Worm (Caenorhabditis elegans) whole organism, young adult: ENCODE results near the gene str-169.

Experiments
- C17E4.6 ChIP-seq: fragments of 200-800 bp; sonication (Bioruptor generic); IDR thresholded peaks from 2 replicates; pipeline ENCODE4 v1.3.6; 2022; ENCODE audit warnings: missing genetic modification reagents, missing genetic modification characterization, missing compliant biosample characterization
- F39B2.1 ChIP-seq: fragments of 200-800 bp; sonication (Bioruptor generic); IDR thresholded peaks from 2 replicates; pipeline ENCODE4 v1.3.6; 2022; ENCODE audit warnings: missing genetic modification reagents, missing genetic modification characterization, missing compliant biosample characterization
- F49E8.2 ChIP-seq: sonication (generic microtip); optimal IDR thresholded peaks from 3 replicates; lab custom pipeline; 2017; ENCODE audit warnings: missing genetic modification characterization, mild to moderate bottlenecking, missing compliant biosample characterization, antibody characterized with exemption, moderate library complexity; ENCODE audit not compliant: insufficient read depth
- K12H6.12 ChIP-seq: fragments of 200-800 bp; sonication (Bioruptor generic); optimal IDR thresholded peaks from 2 replicates; lab custom pipeline; 2018; ENCODE audit warnings: mild to moderate bottlenecking, missing genetic modification characterization, missing compliant biosample characterization
- Y79H2A.3 ChIP-seq: fragments of 200-800 bp; sonication (Bioruptor generic); conservative IDR thresholded peaks from 2 replicates; pipeline ENCODE4 v1.3.6; 2022; ENCODE audit warnings: missing genetic modification reagents, missing genetic modification characterization, missing compliant biosample characterization
- ZK185.1 ChIP-seq: sonication (generic microtip); optimal IDR thresholded peaks from 2 replicates; lab custom pipeline; 2016; ENCODE audit warnings: mild to moderate bottlenecking, missing genetic modification characterization, missing compliant biosample characterization; ENCODE audit not compliant: poor library complexity, severe bottlenecking
- attf-5 ChIP-seq: fragments of 200-800 bp; sonication (Bioruptor generic); optimal IDR thresholded peaks from 2 replicates; lab custom pipeline; 2018; ENCODE audit warnings: mild to moderate bottlenecking, missing genetic modification characterization, missing compliant biosample characterization
- cebp-1 ChIP-seq, 2 experiments: fragments of 200-800 bp in 1 of 2; sonication (Bioruptor generic) in 1 of 2; sonication (generic microtip) in 1 of 2; IDR thresholded peaks in 1 of 2; optimal IDR thresholded peaks in 1 of 2; 2 replicates each; pipeline versions ENCODE4 v1.3.6 to Lab custom; 2017 to 2022; ENCODE audit warnings: missing compliant biosample characterization in 2 of 2, missing genetic modification characterization in 2 of 2, mild to moderate bottlenecking in 1 of 2, missing genetic modification reagents in 1 of 2, moderate library complexity in 1 of 2
- ceh-91 ChIP-seq: fragments of 200-800 bp; sonication (Bioruptor generic); IDR thresholded peaks from 2 replicates; pipeline ENCODE4 v1.3.6; 2022; ENCODE audit warnings: missing genetic modification reagents, missing genetic modification characterization, missing compliant biosample characterization
- dpl-1 ChIP-seq: fragments of 150-350 bp; optimal IDR thresholded peaks from 2 replicates; lab custom pipeline; 2014; ENCODE audit warnings: missing biosample characterization, missing genetic modification reagents, missing genetic modification characterization
- egl-44 ChIP-seq: fragments of 200-800 bp; sonication (Bioruptor generic); IDR thresholded peaks from 2 replicates; pipeline ENCODE4 v1.3.6; 2022; ENCODE audit warnings: missing genetic modification reagents, missing genetic modification characterization, missing compliant biosample characterization
- egrh-3 ChIP-seq: fragments of 200-800 bp; sonication (Bioruptor generic); IDR thresholded peaks from 2 replicates; pipeline ENCODE4 v1.3.6; 2022; ENCODE audit warnings: missing genetic modification reagents, missing genetic modification characterization, missing compliant biosample characterization
- fkh-3 ChIP-seq: sonication (generic microtip); optimal IDR thresholded peaks from 2 replicates; lab custom pipeline; 2016; ENCODE audit warnings: mild to moderate bottlenecking, missing genetic modification characterization, missing compliant biosample characterization
- gei-17 ChIP-seq: fragments of 200-800 bp; sonication (Bioruptor generic); optimal IDR thresholded peaks from 2 replicates; lab custom pipeline; 2018; ENCODE audit warnings: mild to moderate bottlenecking, missing genetic modification characterization, missing compliant biosample characterization
- lin-26 ChIP-seq: fragments of 200-800 bp; sonication (Bioruptor generic); IDR thresholded peaks from 2 replicates; pipeline ENCODE4 v1.3.6; 2022; ENCODE audit warnings: missing genetic modification reagents, missing genetic modification characterization, missing compliant biosample characterization
- lin-35 ChIP-seq, 3 experiments: fragments of 150-350 bp in 2 of 3; sonication (generic microtip) in 1 of 3; optimal IDR thresholded peaks; 2 replicates each; lab custom pipeline; 2014 to 2018; ENCODE audit warnings: missing biosample characterization in 3 of 3, missing genetic modification characterization in 3 of 3, missing genetic modification reagents in 3 of 3
- lir-1 ChIP-seq: fragments of 200-800 bp; sonication (Bioruptor generic); conservative IDR thresholded peaks from 2 replicates; pipeline ENCODE4 v1.3.6; 2022; ENCODE audit warnings: missing genetic modification reagents, missing genetic modification characterization, missing compliant biosample characterization
- lsl-1 ChIP-seq: fragments of 200-800 bp; sonication (Bioruptor generic); optimal IDR thresholded peaks from 2 replicates; lab custom pipeline; 2018; ENCODE audit warnings: mild to moderate bottlenecking, missing genetic modification characterization, moderate library complexity, missing compliant biosample characterization
- mcd-1 ChIP-seq: fragments of 200-800 bp; sonication (Bioruptor generic); IDR thresholded peaks from 2 replicates; pipeline ENCODE4 v1.3.6; 2022; ENCODE audit warnings: missing genetic modification reagents, missing genetic modification characterization, missing compliant biosample characterization
- nhr-179 ChIP-seq: sonication (generic microtip); optimal IDR thresholded peaks from 2 replicates; lab custom pipeline; 2016; ENCODE audit warnings: mild to moderate bottlenecking, missing genetic modification characterization, missing compliant biosample characterization
- nhr-80 ChIP-seq: sonication (generic microtip); optimal IDR thresholded peaks from 2 replicates; lab custom pipeline; 2016; ENCODE audit warnings: missing genetic modification characterization, missing compliant biosample characterization
- rcor-1 ChIP-seq: fragments of 200-800 bp; sonication (Bioruptor generic); IDR thresholded peaks from 2 replicates; pipeline ENCODE4 v1.3.6; 2022; ENCODE audit warnings: missing genetic modification reagents, missing genetic modification characterization, missing compliant biosample characterization
- rec-8 ChIP-seq, 2 experiments: sonication (generic microtip); optimal IDR thresholded peaks; 2 replicates each; lab custom pipeline; 2016; ENCODE audit warnings: mild to moderate bottlenecking in 2 of 2, missing genetic modification characterization in 2 of 2, missing genetic modification reagents in 2 of 2, missing genotype in 2 of 2, missing biosample characterization in 1 of 2, missing compliant biosample characterization in 1 of 2, moderate library complexity in 1 of 2
- sea-2 ChIP-seq: fragments of 200-800 bp; sonication (Bioruptor generic); IDR thresholded peaks from 2 replicates; pipeline ENCODE4 v1.3.6; 2022; ENCODE audit warnings: missing genetic modification characterization, missing compliant biosample characterization
- snpc-1.1 ChIP-seq: sonication (generic microtip); optimal IDR thresholded peaks from 2 replicates; lab custom pipeline; 2017; ENCODE audit warnings: missing genetic modification characterization, mild to moderate bottlenecking, missing compliant biosample characterization, antibody characterized with exemption, moderate library complexity, missing genotype, missing genetic modification reagents; ENCODE audit not compliant: insufficient read depth
- snpc-4 ChIP-seq, 5 experiments: fragments of 150-350 bp in 1 of 5; sonication (generic microtip) in 4 of 5; optimal IDR thresholded peaks; 2 replicates each; lab custom pipeline; 2014 to 2018; ENCODE audit warnings: missing genetic modification characterization in 5 of 5, missing biosample characterization in 3 of 5, antibody characterized with exemption in 2 of 5, mild to moderate bottlenecking in 2 of 5, missing compliant biosample characterization in 2 of 5, missing genotype in 2 of 5, moderate library complexity in 2 of 5, missing genetic modification reagents in 1 of 5
- somi-1 ChIP-seq: fragments of 200-800 bp; sonication (Bioruptor generic); optimal IDR thresholded peaks from 2 replicates; lab custom pipeline; 2018; ENCODE audit warnings: mild to moderate bottlenecking, missing genetic modification characterization, missing compliant biosample characterization
- xnd-1 ChIP-seq: sonication (generic microtip); optimal IDR thresholded peaks from 2 replicates; lab custom pipeline; 2016; ENCODE audit warnings: missing genotype, missing genetic modification reagents, missing genetic modification characterization, missing compliant biosample characterization
- zfh-2 ChIP-seq: fragments of 200-800 bp; sonication (Bioruptor generic); conservative IDR thresholded peaks from 2 replicates; pipeline ENCODE4 v1.3.6; 2022; ENCODE audit warnings: missing genetic modification reagents, missing genetic modification characterization, missing compliant biosample characterization
- ztf-22 ChIP-seq: fragments of 200-800 bp; sonication (Bioruptor generic); optimal IDR thresholded peaks from 2 replicates; lab custom pipeline; 2018; ENCODE audit warnings: mild to moderate bottlenecking, missing genetic modification characterization, moderate library complexity, missing compliant biosample characterization

str-169 gene

DNA sequence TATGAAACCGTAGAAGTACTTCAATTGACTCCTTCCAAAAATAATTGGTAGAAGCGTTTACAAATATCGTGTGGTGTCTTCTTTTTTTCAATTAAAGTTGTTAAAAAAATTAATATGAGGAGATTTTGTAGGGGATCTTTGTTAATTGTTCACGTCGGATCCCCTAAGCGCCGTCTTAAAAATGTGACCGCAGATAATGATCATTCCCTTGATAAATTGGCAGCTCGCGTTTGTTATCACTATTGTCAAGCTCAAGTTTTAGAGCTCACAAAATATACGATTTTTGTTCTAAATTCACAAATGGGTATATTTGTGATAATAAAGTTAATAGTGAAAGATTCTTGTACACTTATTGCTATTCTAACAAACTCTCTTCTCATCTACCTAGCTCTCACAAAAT lies 36.8 kb upstream of the str-169 start, which contains the start of gene str-159:
Gene str-159 (plus strand): TSS at position 301 of the 400 bp plus-strand sequence.
- TF ChIP-seq rec-8 (tag; optimal IDR thresholded peaks at IDR 0.05; lab: Kevin White, UChicago), result no peak
- TF ChIP-seq F49E8.2 (tag; lab: Kevin White, UChicago), result no peak
- TF ChIP-seq mcd-1 (GFP tag; lab: Robert Waterston, UW), result no peak
- no peak for TF ChIP-seq fkh-3
- TF ChIP-seq egl-44 (GFP tag; lab: Robert Waterston, UW), result no peak
- no peak for TF ChIP-seq ceh-91 (GFP tag; lab: Robert Waterston, UW)
- TF ChIP-seq egrh-3 (GFP tag; lab: Robert Waterston, UW), result no peak

DNA sequence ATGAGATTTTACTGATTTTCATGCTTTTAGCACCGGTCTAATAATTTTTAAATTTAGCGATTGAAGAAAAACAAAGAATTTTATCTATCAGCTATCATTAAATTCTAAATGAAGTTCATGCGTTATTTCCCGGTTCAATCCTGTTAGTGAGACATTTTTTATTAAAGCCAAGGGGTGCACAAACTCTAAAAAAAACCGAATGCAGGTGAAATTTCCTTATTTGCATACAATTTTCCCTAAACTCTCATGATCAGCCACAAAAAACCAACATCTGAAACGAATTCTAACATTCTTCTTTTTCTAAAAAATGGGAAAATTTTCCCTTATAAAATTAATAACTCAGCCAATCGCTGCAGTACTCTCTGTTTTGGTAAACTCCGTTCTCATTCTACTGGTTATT lies 32.8 kb upstream of the str-169 start, which contains the start of gene str-156:
Gene str-156 (plus strand): TSS at position 301 of the 400 bp plus-strand sequence.
- no peak for TF ChIP-seq ztf-22 (GFP tag; lab: Kevin White, UChicago)
- TF ChIP-seq nhr-179 (tag; lab: Kevin White, UChicago), result no peak
- no peak for TF ChIP-seq somi-1 (GFP tag; lab: Kevin White, UChicago)
- TF ChIP-seq ZK185.1, result no peak
- TF ChIP-seq cebp-1 (GFP tag; IDR thresholded peaks at IDR 0.05; lab: Robert Waterston, UW), result no peak
- TF ChIP-seq cebp-1 (tag; optimal IDR thresholded peaks at IDR 0.05; lab: Kevin White, UChicago), result no peak
- no peak for TF ChIP-seq zfh-2
- no peak for TF ChIP-seq rcor-1 (GFP tag; lab: Robert Waterston, UW)
- TF ChIP-seq egl-44 (GFP tag; lab: Robert Waterston, UW), result no peak
- TF ChIP-seq, all 124 proteins: peak for 0

DNA sequence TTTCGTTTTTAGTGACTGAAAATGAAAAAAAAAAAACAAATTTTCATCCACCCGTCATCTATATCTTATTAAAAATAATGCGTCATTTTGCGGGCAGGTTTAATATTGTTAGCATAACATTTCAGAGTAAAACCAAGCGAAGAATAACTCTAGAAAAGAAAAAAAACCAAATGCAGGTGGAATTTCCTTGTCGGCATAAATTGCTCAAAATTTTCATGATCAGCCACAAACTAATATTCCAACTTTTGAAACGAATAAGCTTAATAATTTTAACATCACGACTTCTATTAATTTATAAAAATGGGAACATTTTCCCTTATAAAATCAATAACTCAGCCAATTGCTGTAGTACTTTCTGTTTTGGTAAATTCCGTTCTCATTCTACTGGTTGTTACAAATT lies 30.2 kb upstream of the str-169 start, which contains the start of gene str-155:
Gene str-155 (plus strand): TSS at position 301 of the 400 bp plus-strand sequence.
- no peak for TF ChIP-seq ZK185.1
- no peak for TF ChIP-seq attf-5 (GFP tag; lab: Kevin White, UChicago)
- no peak for TF ChIP-seq K12H6.12 (tag; lab: Kevin White, UChicago)
- no peak for TF ChIP-seq lir-1
- TF ChIP-seq Y79H2A.3 (GFP tag; lab: Robert Waterston, UW), result no peak
- TF ChIP-seq snpc-1.1 (tag; lab: Kevin White, UChicago), result no peak
- no peak for TF ChIP-seq sea-2 (GFP tag; lab: Robert Waterston, UW)
- no peak for TF ChIP-seq rec-8 (tag; optimal IDR thresholded peaks at IDR 0.05; lab: Kevin White, UChicago)
- TF ChIP-seq lsl-1 (GFP tag; lab: Kevin White, UChicago), result no peak
- TF ChIP-seq F39B2.1 (GFP tag; lab: Robert Waterston, UW), result no peak
- TF ChIP-seq gei-17 (GFP tag; lab: Kevin White, UChicago), result no peak
- TF ChIP-seq lin-26 (GFP tag; lab: Robert Waterston, UW), result no peak
- TF ChIP-seq egrh-3 (GFP tag; lab: Robert Waterston, UW), result no peak
- TF ChIP-seq nhr-80 (tag; lab: Kevin White, UChicago), result no peak
- TF ChIP-seq snpc-4 (GFP tag; optimal IDR thresholded peaks at IDR 0.05; lab: Kevin White, UChicago), result no peak
- TF ChIP-seq snpc-4 (tag; optimal IDR thresholded peaks at IDR 0.05; lab: Kevin White, UChicago), result no peak
- no peak for TF ChIP-seq dpl-1 (GFP tag; lab: Kevin White, UChicago)
- no peak for TF ChIP-seq C17E4.6 (GFP tag; lab: Robert Waterston, UW)

DNA sequence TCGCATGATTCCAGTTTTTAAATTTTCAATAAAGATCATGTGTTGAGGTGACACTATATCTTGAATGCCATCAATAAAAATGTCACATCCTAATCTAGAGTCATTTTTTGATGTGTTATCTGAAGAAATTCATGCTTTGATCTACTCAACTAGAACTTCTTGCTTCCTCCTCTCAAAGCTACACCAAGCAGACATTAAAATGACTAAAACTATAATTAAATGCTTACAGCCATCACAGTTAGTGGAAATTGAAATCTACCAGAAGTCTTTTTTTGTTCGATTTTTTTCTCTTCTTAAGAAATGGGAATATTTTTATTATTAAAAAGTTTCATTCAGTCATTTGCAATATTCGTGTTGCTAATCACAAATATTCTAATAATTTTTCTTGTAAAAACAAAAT lies 28.1 kb upstream of the str-169 start, which contains the start of gene str-158:
Gene str-158 (plus strand): TSS at position 301 of the 400 bp plus-strand sequence.
- TF ChIP-seq rcor-1 (GFP tag; lab: Robert Waterston, UW) (no peak), xnd-1 (no peak), lin-35 (GFP tag; optimal IDR thresholded peaks at IDR 0.05; lab: Kevin White, UChicago) (no peak), snpc-4 (GFP tag; optimal IDR thresholded peaks at IDR 0.05; lab: Kevin White, UChicago) (no peak), snpc-4 (tag; optimal IDR thresholded peaks at IDR 0.05; lab: Kevin White, UChicago) (no peak)
